Worm (Caenorhabditis elegans) whole organism, late embryonic: Measurements from ENCODE around the gene F10C1.23.

Source experiments
- K09A11.1 ChIP-seq: sonication (generic microtip); optimal IDR thresholded peaks from 2 replicates; lab custom pipeline; 2017; ENCODE audit warnings: antibody characterized with exemption, mild to moderate bottlenecking, missing genetic modification characterization, missing compliant biosample characterization; ENCODE audit not compliant: insufficient read depth
- Y22D7AL.16 ChIP-seq: sonication (generic microtip); optimal IDR thresholded peaks from 2 replicates; lab custom pipeline; 2016; ENCODE audit warnings: missing genetic modification characterization, missing compliant biosample characterization
- ama-1 ChIP-seq: fragments of 150-350 bp; optimal IDR thresholded peaks from 2 replicates; lab custom pipeline; 2014
- ceh-18 ChIP-seq: sonication (generic microtip); optimal IDR thresholded peaks from 2 replicates; lab custom pipeline; 2016; ENCODE audit warnings: missing genetic modification characterization, missing compliant biosample characterization
- ceh-19 ChIP-seq: fragments of 200-800 bp; sonication (Bioruptor generic); optimal IDR thresholded peaks from 2 replicates; lab custom pipeline; 2018; ENCODE audit warnings: mild to moderate bottlenecking, missing genetic modification characterization, missing compliant biosample characterization
- ceh-2 ChIP-seq: sonication (generic microtip); optimal IDR thresholded peaks from 2 replicates; lab custom pipeline; 2016; ENCODE audit warnings: missing genotype, missing genetic modification characterization, missing compliant biosample characterization
- ceh-22 ChIP-seq: sonication (generic microtip); optimal IDR thresholded peaks from 2 replicates; lab custom pipeline; 2017; ENCODE audit warnings: missing biosample characterization, missing genetic modification characterization
- ceh-30 ChIP-seq: fragments of 150-350 bp; optimal IDR thresholded peaks from 2 replicates; lab custom pipeline; 2014; ENCODE audit warnings: missing biosample characterization, missing genetic modification characterization
- ceh-31 ChIP-seq: sonication (generic microtip); optimal IDR thresholded peaks from 2 replicates; lab custom pipeline; 2016; ENCODE audit warnings: missing genetic modification characterization, missing compliant biosample characterization
- ceh-45 ChIP-seq: fragments of 200-800 bp; sonication (Bioruptor generic); IDR thresholded peaks from 2 replicates; pipeline ENCODE4 v1.3.6; 2022; ENCODE audit warnings: missing genetic modification reagents, missing genetic modification characterization, missing compliant biosample characterization
- ceh-48 ChIP-seq: sonication (generic microtip); optimal IDR thresholded peaks from 2 replicates; lab custom pipeline; 2016; ENCODE audit warnings: missing genetic modification characterization, inconsistent platforms, missing compliant biosample characterization
- ceh-6 ChIP-seq: fragments of 200-800 bp; sonication (Bioruptor generic); optimal IDR thresholded peaks from 2 replicates; lab custom pipeline; 2018; ENCODE audit warnings: mild to moderate bottlenecking, missing genetic modification characterization, missing compliant biosample characterization
- ceh-9 ChIP-seq: sonication (generic microtip); optimal IDR thresholded peaks from 2 replicates; lab custom pipeline; 2016; ENCODE audit warnings: mild to moderate bottlenecking, missing genetic modification characterization, inconsistent platforms, missing compliant biosample characterization
- che-1 ChIP-seq: sonication (generic microtip); optimal IDR thresholded peaks from 2 replicates; lab custom pipeline; 2016; ENCODE audit warnings: mild to moderate bottlenecking, missing genetic modification characterization, missing compliant biosample characterization
- dmd-4 ChIP-seq: sonication (generic microtip); optimal IDR thresholded peaks from 2 replicates; lab custom pipeline; 2016; ENCODE audit warnings: borderline replicate concordance, missing genetic modification characterization, missing compliant biosample characterization
- dve-1 ChIP-seq: sonication (generic microtip); optimal IDR thresholded peaks from 2 replicates; lab custom pipeline; 2017; ENCODE audit warnings: antibody characterized with exemption, mild to moderate bottlenecking, missing genetic modification characterization, missing compliant biosample characterization
- fkh-10 ChIP-seq: fragments of 150-350 bp; optimal IDR thresholded peaks from 2 replicates; lab custom pipeline; 2014; ENCODE audit warnings: missing biosample characterization, missing genetic modification reagents, missing genetic modification characterization
- fkh-6 ChIP-seq: sonication (generic microtip); optimal IDR thresholded peaks from 2 replicates; lab custom pipeline; 2016; ENCODE audit warnings: missing genetic modification characterization, missing compliant biosample characterization
- hlh-13 ChIP-seq: fragments of 200-800 bp; sonication (Bioruptor generic); optimal IDR thresholded peaks from 2 replicates; lab custom pipeline; 2018; ENCODE audit warnings: mild to moderate bottlenecking, missing genetic modification characterization, missing compliant biosample characterization
- hlh-6 ChIP-seq: sonication (generic microtip); optimal IDR thresholded peaks from 2 replicates; lab custom pipeline; 2016; ENCODE audit warnings: missing genotype, missing genetic modification characterization, missing compliant biosample characterization
- nfya-1 ChIP-seq: sonication (generic microtip); optimal IDR thresholded peaks from 2 replicates; lab custom pipeline; 2017; ENCODE audit warnings: missing genetic modification characterization, mild to moderate bottlenecking, missing compliant biosample characterization, antibody characterized with exemption, moderate library complexity
- nhr-11 ChIP-seq: fragments of 150-350 bp; optimal IDR thresholded peaks from 2 replicates; lab custom pipeline; 2014; ENCODE audit warnings: missing biosample characterization, missing genetic modification characterization
- nhr-232 ChIP-seq: sonication (generic microtip); optimal IDR thresholded peaks from 2 replicates; lab custom pipeline; 2016; ENCODE audit warnings: missing genetic modification characterization, missing compliant biosample characterization
- pag-3 ChIP-seq: sonication (generic microtip); optimal IDR thresholded peaks from 2 replicates; lab custom pipeline; 2016; ENCODE audit warnings: missing compliant biosample characterization, missing genetic modification characterization, borderline replicate concordance
- pax-1 ChIP-seq: fragments of 150-350 bp; optimal IDR thresholded peaks from 2 replicates; lab custom pipeline; 2014; ENCODE audit warnings: missing biosample characterization, missing genetic modification characterization
- pha-2 ChIP-seq: sonication (generic microtip); optimal IDR thresholded peaks from 2 replicates; lab custom pipeline; 2017; ENCODE audit warnings: mild to moderate bottlenecking, missing genetic modification characterization, missing compliant biosample characterization
- pha-4 ChIP-seq: fragments of 150-350 bp; optimal IDR thresholded peaks from 2 replicates; lab custom pipeline; 2018; ENCODE audit warnings: missing biosample characterization, missing genetic modification reagents, missing genetic modification characterization
- ref-2 ChIP-seq: sonication (generic microtip); optimal IDR thresholded peaks from 2 replicates; lab custom pipeline; 2016; ENCODE audit warnings: missing genetic modification characterization, missing compliant biosample characterization
- sox-4 ChIP-seq: sonication (generic microtip); optimal IDR thresholded peaks from 2 replicates; lab custom pipeline; 2017; ENCODE audit warnings: mild to moderate bottlenecking, missing genetic modification characterization, inconsistent platforms, missing compliant biosample characterization
- tbx-2 ChIP-seq: sonication (generic microtip); optimal IDR thresholded peaks from 2 replicates; lab custom pipeline; 2016; ENCODE audit warnings: missing genetic modification characterization, missing compliant biosample characterization
- unc-42 ChIP-seq: sonication (generic microtip); optimal IDR thresholded peaks from 2 replicates; lab custom pipeline; 2016; ENCODE audit warnings: missing genotype, missing genetic modification characterization, missing compliant biosample characterization
- unc-86 ChIP-seq: sonication (generic microtip); optimal IDR thresholded peaks from 2 replicates; lab custom pipeline; 2016; ENCODE audit warnings: missing genetic modification characterization, missing compliant biosample characterization
- zip-5 ChIP-seq: sonication (generic microtip); optimal IDR thresholded peaks from 2 replicates; lab custom pipeline; 2016; ENCODE audit warnings: missing genetic modification characterization, missing compliant biosample characterization
- ztf-16 ChIP-seq: sonication (generic microtip); optimal IDR thresholded peaks from 2 replicates; lab custom pipeline; 2017; ENCODE audit warnings: missing genetic modification characterization, missing compliant biosample characterization

The F10C1.23 gene

DNA sequence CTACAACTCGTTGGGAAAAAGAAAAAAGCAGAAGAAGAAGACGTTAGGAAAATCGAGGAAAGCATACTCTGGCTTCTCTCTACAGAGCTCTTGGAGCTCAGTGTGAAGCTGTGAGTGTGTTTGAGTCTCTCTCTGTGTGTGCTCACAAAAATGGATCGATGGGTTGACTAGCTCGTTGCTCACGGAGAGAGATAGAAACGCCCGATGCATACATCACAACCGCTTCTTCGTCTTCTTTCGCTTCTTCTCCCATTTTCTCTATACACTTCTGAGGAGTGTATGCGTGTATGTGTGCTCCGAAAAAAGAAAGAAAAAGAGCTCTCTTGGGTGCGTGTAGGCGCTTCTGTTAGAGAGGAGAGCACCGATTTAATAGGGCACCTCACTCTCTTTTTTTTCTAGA lies 32.7 kb upstream of the F10C1.23 start:
- TF ChIP-seq ama-1 (no peak), ceh-18 (tag; lab: Kevin White, UChicago) (peak; percentile 22), tbx-2 (tag; lab: Kevin White, UChicago) (peak; percentile 29), unc-42 (tag; lab: Kevin White, UChicago) (peak; percentile 81), ceh-6 (GFP tag; lab: Kevin White, UChicago) (no peak), hlh-6 (tag; lab: Kevin White, UChicago) (no peak), ceh-48 (tag; lab: Kevin White, UChicago) (peak; percentile 76), ceh-19 (GFP tag; lab: Kevin White, UChicago) (peak; percentile 31), nhr-11 (tag; lab: Kevin White, UChicago) (no peak), ceh-31 (tag; lab: Kevin White, UChicago) (peak; percentile 78), nfya-1 (peak; percentile 36)

DNA sequence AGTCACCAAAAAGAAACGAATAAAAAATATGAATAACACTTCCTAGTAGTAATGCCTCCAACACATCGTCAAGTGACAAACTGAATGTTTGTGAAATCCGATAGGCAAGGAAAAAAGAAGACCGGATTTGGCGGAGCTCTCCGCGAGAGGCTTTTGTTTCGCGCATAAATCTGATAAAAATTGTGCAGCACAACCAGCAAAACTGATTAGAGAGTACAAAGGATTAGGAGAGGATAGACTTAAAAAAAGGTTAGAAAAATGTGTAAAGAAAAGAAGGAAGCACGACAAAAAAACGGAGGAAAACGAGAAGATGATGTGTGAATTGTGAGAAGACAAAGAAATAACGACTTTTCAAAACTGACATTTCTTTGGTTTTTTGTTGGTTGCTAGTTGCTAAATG lies 30.1 kb upstream of the F10C1.23 start, which contains the start of gene rab-3:
Gene rab-3, minus strand, starts transcription at position 147 of the 400 bp plus-strand sequence.
- TF ChIP-seq che-1 (tag; lab: Kevin White, UChicago), result no peak
- TF ChIP-seq pax-1, result no peak
- TF ChIP-seq nfya-1, result no peak
- peak; percentile 78 for TF ChIP-seq unc-42 (tag; lab: Kevin White, UChicago)
- TF ChIP-seq ceh-22 (tag; lab: Kevin White, UChicago), result no peak
- no peak for TF ChIP-seq dmd-4 (tag; lab: Kevin White, UChicago)
- no peak for TF ChIP-seq ceh-31 (tag; lab: Kevin White, UChicago)
- TF ChIP-seq, all 69 proteins: peak for 1

DNA sequence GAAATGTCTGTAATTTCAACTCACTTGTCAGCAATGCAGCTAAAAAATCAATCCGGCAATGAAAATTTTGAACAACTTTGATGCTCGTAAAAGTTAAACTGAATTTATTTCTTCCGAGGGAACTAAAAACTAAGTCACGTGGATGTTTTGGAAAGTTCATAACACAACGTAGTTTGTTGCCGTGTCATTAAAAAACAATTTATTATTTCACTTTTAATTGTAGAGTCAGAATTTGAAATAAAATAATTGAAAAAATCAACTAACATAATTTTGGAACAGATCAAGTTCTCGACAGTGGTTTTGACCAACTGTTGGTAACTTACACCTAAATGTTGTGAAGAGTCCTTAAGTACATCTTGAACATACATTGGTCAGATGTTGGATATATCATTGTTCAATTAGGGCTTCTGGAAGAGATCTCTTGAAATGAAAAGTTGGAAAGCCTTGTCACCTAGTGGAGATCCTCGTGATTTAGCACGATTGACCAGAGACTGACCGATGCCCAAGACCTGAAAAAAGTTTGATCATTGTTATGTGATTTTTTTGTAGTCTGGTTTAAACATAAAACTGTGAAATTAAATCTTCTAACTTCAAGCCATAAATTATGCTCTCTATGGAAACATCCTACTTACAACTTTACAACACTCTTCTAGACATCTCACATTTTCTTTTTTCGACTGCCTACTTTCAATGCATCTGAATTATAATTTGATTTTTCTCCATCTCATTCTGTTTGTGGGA lies 27.3 kb upstream of the F10C1.23 start, which contains the start of the genes C18A3.7 and C18A3.11:
Gene C18A3.7, minus strand, starts transcription at position 101 of the 741 bp plus-strand sequence.
Gene C18A3.11, plus strand, starts transcription at position 691 of the 741 bp plus-strand sequence.
- TF ChIP-seq nhr-232 (tag; lab: Kevin White, UChicago), result no peak
- TF ChIP-seq ceh-22 (tag; lab: Kevin White, UChicago), result no peak
- no peak for TF ChIP-seq fkh-10 (GFP tag; lab: Kevin White, UChicago)
- TF ChIP-seq pag-3, result no peak

DNA sequence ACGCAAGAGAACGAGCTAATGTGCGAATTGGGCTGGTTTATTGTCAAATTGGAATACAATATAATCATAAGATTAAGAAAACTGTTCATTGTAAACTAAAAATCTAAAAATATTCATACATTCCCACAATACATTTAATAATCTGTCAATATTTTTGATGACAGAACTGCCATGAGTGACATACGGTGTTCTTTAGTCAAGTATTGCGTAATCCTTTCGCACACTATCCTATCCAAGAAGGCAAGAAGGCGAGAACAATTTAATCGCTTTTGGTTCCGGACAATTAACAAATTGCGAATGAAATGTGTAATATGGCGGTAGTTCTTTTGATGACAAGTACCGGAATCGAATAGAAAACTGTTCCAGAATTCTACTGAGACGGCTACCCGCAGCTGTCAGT lies 23.0 kb upstream of the F10C1.23 start:
- TF ChIP-seq fkh-10 (GFP tag; lab: Kevin White, UChicago) (no peak), ceh-2 (tag; lab: Kevin White, UChicago) (no peak), K09A11.1 (tag; lab: Kevin White, UChicago) (no peak), ceh-45 (no peak), zip-5 (tag; lab: Kevin White, UChicago) (no peak), nfya-1 (no peak), unc-42 (tag; lab: Kevin White, UChicago) (no peak), fkh-6 (tag; lab: Kevin White, UChicago) (no peak), pha-4 (tag; lab: Kevin White, UChicago) (no peak), ceh-31 (tag; lab: Kevin White, UChicago) (no peak), tbx-2 (tag; lab: Kevin White, UChicago) (no peak), ztf-16 (tag; lab: Kevin White, UChicago) (no peak), hlh-13 (GFP tag; lab: Kevin White, UChicago) (no peak), ceh-30 (tag; lab: Kevin White, UChicago) (no peak), pha-2 (tag; lab: Kevin White, UChicago) (no peak), pag-3 (no peak), pax-1 (no peak), ceh-9 (tag; lab: Kevin White, UChicago) (no peak)

DNA sequence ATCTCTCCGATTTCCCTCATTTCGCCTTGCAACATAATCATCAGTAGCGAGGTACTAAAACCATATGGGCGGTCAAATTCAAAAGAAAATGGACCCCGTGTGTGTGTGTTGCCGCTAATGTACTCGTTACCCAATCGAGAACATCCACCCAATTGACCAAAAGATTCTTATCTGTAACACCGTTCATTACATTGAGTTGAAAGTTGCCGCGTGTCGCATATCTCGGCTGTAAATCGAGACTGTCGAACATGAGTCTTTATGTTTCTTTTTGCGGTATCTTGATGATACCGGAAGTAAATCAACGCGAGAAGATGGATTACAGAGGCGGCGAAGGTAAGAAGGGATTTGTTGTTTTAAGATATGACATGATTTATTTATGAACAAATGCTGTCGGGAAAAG lies 22.1 kb upstream of the F10C1.23 start:
- no peak for TF ChIP-seq ceh-31 (tag; lab: Kevin White, UChicago)
- TF ChIP-seq K09A11.1 (tag; lab: Kevin White, UChicago), result no peak
- TF ChIP-seq ceh-48 (tag; lab: Kevin White, UChicago), result no peak
- TF ChIP-seq pag-3, result no peak
- TF ChIP-seq ceh-45, result no peak
- no peak for TF ChIP-seq hlh-13 (GFP tag; lab: Kevin White, UChicago)
- TF ChIP-seq ref-2 (tag; lab: Kevin White, UChicago), result no peak
- TF ChIP-seq unc-42 (tag; lab: Kevin White, UChicago), result no peak
- no peak for TF ChIP-seq Y22D7AL.16 (tag; lab: Kevin White, UChicago)
- no peak for TF ChIP-seq pha-2 (tag; lab: Kevin White, UChicago)
- no peak for TF ChIP-seq dve-1 (tag; lab: Kevin White, UChicago)
- no peak for TF ChIP-seq unc-86 (tag; lab: Kevin White, UChicago)
- no peak for TF ChIP-seq pax-1
- TF ChIP-seq sox-4 (tag; lab: Kevin White, UChicago), result no peak
- TF ChIP-seq, all 69 proteins: peak for 0
